Worm (Caenorhabditis elegans) whole organism, late embryonic: ENCODE results near the gene C04E7.1.

Experiments
- ama-1 ChIP-seq: fragments of 150-350 bp; optimal IDR thresholded peaks from 2 replicates; lab custom pipeline; 2014
- hlh-30 ChIP-seq: sonication (generic microtip); optimal IDR thresholded peaks from 2 replicates; lab custom pipeline; 2017; ENCODE audit warnings: antibody characterized with exemption, missing genetic modification characterization, missing compliant biosample characterization; ENCODE audit not compliant: insufficient read depth

DNA sequence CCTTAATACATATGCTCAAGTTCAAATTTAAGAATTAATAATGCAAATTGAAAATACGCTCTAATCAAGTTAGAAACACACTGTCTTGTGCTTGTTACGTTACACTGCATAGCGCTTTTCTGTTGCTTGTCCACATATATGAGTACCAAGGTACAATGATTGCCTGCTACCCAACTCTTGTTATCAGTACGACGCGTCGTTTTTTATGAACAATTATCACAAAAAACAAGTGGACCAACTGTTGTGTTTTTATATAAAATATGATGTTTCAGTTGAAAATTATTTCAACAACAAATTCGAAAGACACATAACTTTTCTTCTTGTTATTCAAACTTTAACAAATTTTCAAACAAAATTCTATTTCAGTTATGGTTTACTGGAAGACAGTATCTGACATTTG lies 45.0 kb upstream of the C04E7.1 start, which contains the start of gene M02E1.4:
- TF ChIP-seq ama-1 (lab: Kevin White, UChicago) (no peak), hlh-30 (no peak)
